Worm (Caenorhabditis elegans): ENCODE measurements around the gene mig-38.

mig-38 gene

ce11 chrIV:11566146-11566545, 27.9 kb upstream of the mig-38 start, which contains the start of gene sec-24.1 (continued):
- TF ChIP-seq bed-2 (GFP tag; IDR thresholded peaks at IDR 0.05) (no peak), ceh-79 (tag; optimal IDR thresholded peaks at IDR 0.05) (no peak), let-526 (GFP tag; IDR thresholded peaks at IDR 0.05) (no peak), lag-1 (GFP tag; IDR thresholded peaks at IDR 0.05) (no peak), ceh-27 (GFP tag; optimal IDR thresholded peaks at IDR 0.05) (peak; percentile 49), F39B2.1 (GFP tag; IDR thresholded peaks at IDR 0.05) (no peak), mel-28 (tag; optimal IDR thresholded peaks at IDR 0.05; ENCODE audit: borderline replicate concordance) (no peak), hmg-20 (GFP tag; IDR thresholded peaks at IDR 0.05) (no peak), madf-8 (GFP tag; conservative IDR thresholded peaks at IDR 0.05) (no peak), lin-35 (GFP tag; optimal IDR thresholded peaks at IDR 0.05) (peak in 1 of 3 experiments; percentile 94), nhr-80 (tag; optimal IDR thresholded peaks at IDR 0.05) (peak; percentile 9), lin-26 (GFP tag; IDR thresholded peaks at IDR 0.05) (no peak), mes-4 (tag; optimal IDR thresholded peaks at IDR 0.05) (no peak), madf-6 (GFP tag; IDR thresholded peaks at IDR 0.05) (peak; percentile 60; the same call in 1 of the 2 replicates), Y53F4B.3 (GFP tag; IDR thresholded peaks at IDR 0.05) (no peak; the same call in 1 of the 2 replicates), repo-1 (tag; optimal IDR thresholded peaks at IDR 0.05) (peak; percentile 6), madf-10 (tag; optimal IDR thresholded peaks at IDR 0.05) (peak; percentile 26), lin-40 (tag; optimal IDR thresholded peaks at IDR 0.05) (peak; percentile 84), ztf-28 (GFP tag; IDR thresholded peaks at IDR 0.05) (no peak), D2030.7 (GFP tag; IDR thresholded peaks at IDR 0.05) (peak; percentile 63), nfyb-1 (GFP tag; IDR thresholded peaks at IDR 0.05) (peak; percentile 59; the same call in 1 of the 2 replicates), K11D2.4 (GFP tag; IDR thresholded peaks at IDR 0.05) (no peak), chd-7 (tag; optimal IDR thresholded peaks at IDR 0.05) (no peak), nfya-2 (GFP tag; IDR thresholded peaks at IDR 0.05) (no peak), ztf-3 (GFP tag; optimal IDR thresholded peaks at IDR 0.05) (no peak), nhr-90 (tag; optimal IDR thresholded peaks at IDR 0.05) (no peak), attf-3 (GFP tag; conservative IDR thresholded peaks at IDR 0.05) (peak; percentile 54; the same call in 1 of the 2 replicates), ccch-3 (GFP tag; optimal IDR thresholded peaks at IDR 0.05) (no peak), bed-1 (GFP tag; IDR thresholded peaks at IDR 0.05) (no peak), F37B4.10 (GFP tag; IDR thresholded peaks at IDR 0.05) (no peak), lsy-27 (tag; optimal IDR thresholded peaks at IDR 0.05; ENCODE audit: borderline replicate concordance, insufficient read depth) (no peak), B0336.3 (GFP tag; IDR thresholded peaks at IDR 0.05) (peak; percentile 74), rpc-1 (optimal IDR thresholded peaks at IDR 0.05) (peak; percentile 15), rpc-1 (tag; optimal IDR thresholded peaks at IDR 0.05) (no peak), Y67H2A.10 (GFP tag; conservative IDR thresholded peaks at IDR 0.05) (no peak), efl-1 (GFP tag; optimal IDR thresholded peaks at IDR 0.05) (peak; percentile 51), F23B12.7 (tag; optimal IDR thresholded peaks at IDR 0.05; ENCODE audit: insufficient read depth) (peak; percentile 79), B0035.1 (tag; optimal IDR thresholded peaks at IDR 0.05) (no peak), atf-7 (tag; optimal IDR thresholded peaks at IDR 0.05) (no peak), die-1 (tag; optimal IDR thresholded peaks at IDR 0.05) (no peak), lsl-1 (GFP tag; optimal IDR thresholded peaks at IDR 0.05) (peak; percentile 71), rec-8 (tag; optimal IDR thresholded peaks at IDR 0.05) (no peak), T26A5.8 (tag; optimal IDR thresholded peaks at IDR 0.05) (no peak), lir-1 (GFP tag; conservative IDR thresholded peaks at IDR 0.05) (0 out of 2 replicates have a peak, but pooled peaks have one; percentile 21), somi-1 (GFP tag; optimal IDR thresholded peaks at IDR 0.05) (no peak), madf-3 (GFP tag; IDR thresholded peaks at IDR 0.05) (0 out of 2 replicates have a peak, but pooled peaks have one; percentile 37), cebp-2 (GFP tag; IDR thresholded peaks at IDR 0.05) (no peak), egrh-3 (GFP tag; IDR thresholded peaks at IDR 0.05) (0 out of 2 replicates have a peak, but pooled peaks have one; percentile 32), sdz-38 (tag; optimal IDR thresholded peaks at IDR 0.05) (no peak)
